Fruit fly (Drosophila melanogaster) whole organism, embryonic: ENCODE measurements around the gene msps.

ENCODE experiments used
- Ada2b ChIP-seq: fragments of 200-800 bp; sonication (Bioruptor generic); IDR thresholded peaks from 2 replicates; pipeline ENCODE4 v1.3.6; 2022; ENCODE audit warnings: missing biosample characterization, missing genetic modification characterization
- B-H1 ChIP-seq: fragments of 200-800 bp; sonication (Bioruptor generic); IDR thresholded peaks from 3 replicates; pipeline ENCODE4 v1.3.6; 2022; ENCODE audit warnings: missing biosample characterization, missing genetic modification characterization
- CG10267 ChIP-seq: fragments of 200-800 bp; sonication (Bioruptor generic); optimal IDR thresholded peaks from 2 replicates; lab custom pipeline; 2018; ENCODE audit warnings: missing biosample characterization, mild to moderate bottlenecking, missing genetic modification characterization, moderate library complexity
- CG10462 ChIP-seq: fragments of 200-800 bp; sonication (Bioruptor generic); optimal IDR thresholded peaks from 2 replicates; lab custom pipeline; 2016; ENCODE audit warnings: missing biosample characterization, missing genetic modification characterization
- CG10565 ChIP-seq: fragments of 200-800 bp; sonication (Bioruptor generic); optimal IDR thresholded peaks from 3 replicates; lab custom pipeline; 2016; ENCODE audit warnings: missing biosample characterization, mild to moderate bottlenecking, missing genetic modification characterization
- CG11504 ChIP-seq: fragments of 200-800 bp; sonication (Bioruptor generic); optimal IDR thresholded peaks from 3 replicates; lab custom pipeline; 2019; ENCODE audit warnings: missing biosample characterization, mild to moderate bottlenecking, missing genetic modification characterization, moderate library complexity
- CG17186 ChIP-seq: fragments of 200-800 bp; sonication (Bioruptor generic); optimal IDR thresholded peaks from 3 replicates; lab custom pipeline; 2017; ENCODE audit warnings: missing biosample characterization, missing genetic modification reagents, missing genetic modification characterization
- CG17568 ChIP-seq: fragments of 200-800 bp; sonication (Bioruptor generic); optimal IDR thresholded peaks from 2 replicates; lab custom pipeline; 2018; ENCODE audit warnings: missing biosample characterization, mild to moderate bottlenecking, missing genetic modification characterization, moderate library complexity
- CG17612 ChIP-seq: fragments of 200-800 bp; sonication (Bioruptor generic); IDR thresholded peaks from 2 replicates; pipeline ENCODE4 v1.3.6; 2022; ENCODE audit warnings: missing biosample characterization, missing genetic modification characterization
- CG2199 ChIP-seq: fragments of 200-800 bp; sonication (Bioruptor generic); IDR thresholded peaks from 3 replicates; pipeline ENCODE4 v1.3.6; 2022; ENCODE audit warnings: missing biosample characterization, missing genetic modification characterization
- CG2889 ChIP-seq: fragments of 200-800 bp; sonication (Bioruptor generic); IDR thresholded peaks from 3 replicates; pipeline ENCODE4 v1.3.6; 2022; ENCODE audit warnings: missing biosample characterization, missing genetic modification characterization
- CG30020 ChIP-seq: fragments of 200-800 bp; optimal IDR thresholded peaks from 2 replicates; lab custom pipeline; 2019; ENCODE audit warnings: missing biosample characterization, mild to moderate bottlenecking, missing genetic modification characterization, moderate library complexity
- CG30403 ChIP-seq: fragments of 200-800 bp; sonication (Bioruptor generic); optimal IDR thresholded peaks from 3 replicates; lab custom pipeline; 2016; ENCODE audit warnings: missing biosample characterization, missing genetic modification characterization
- CG3163 ChIP-seq: fragments of 200-800 bp; sonication (Bioruptor generic); optimal IDR thresholded peaks from 3 replicates; lab custom pipeline; 2016; ENCODE audit warnings: missing biosample characterization, missing genetic modification characterization
- CG32532 ChIP-seq: fragments of 200-800 bp; sonication (Bioruptor generic); IDR thresholded peaks from 2 replicates; pipeline ENCODE4 v1.3.6; 2022; ENCODE audit warnings: missing biosample characterization, missing genetic modification characterization
- CG4617 ChIP-seq: fragments of 200-800 bp; sonication (Bioruptor generic); optimal IDR thresholded peaks from 3 replicates; lab custom pipeline; 2016; ENCODE audit warnings: missing biosample characterization, missing genetic modification characterization, borderline replicate concordance
- CG4854 ChIP-seq: fragments of 200-800 bp; sonication (Bioruptor generic); optimal IDR thresholded peaks from 2 replicates; lab custom pipeline; 2016; ENCODE audit warnings: missing biosample characterization, missing genetic modification characterization, inconsistent platforms
- CG6175 ChIP-seq: fragments of 200-800 bp; sonication (Bioruptor generic); IDR thresholded peaks from 3 replicates; pipeline ENCODE4 v1.3.6; 2022; ENCODE audit warnings: missing biosample characterization, missing genetic modification characterization
- CG6654 ChIP-seq: fragments of 200-800 bp; sonication (Bioruptor generic); optimal IDR thresholded peaks from 2 replicates; lab custom pipeline; 2017; ENCODE audit warnings: missing biosample characterization, mild to moderate bottlenecking, missing genetic modification characterization
- CG7271 ChIP-seq: fragments of 200-800 bp; sonication (Bioruptor generic); optimal IDR thresholded peaks from 2 replicates; lab custom pipeline; 2018; ENCODE audit warnings: missing biosample characterization, mild to moderate bottlenecking, missing genetic modification characterization, moderate library complexity
- CG7372 ChIP-seq: fragments of 200-800 bp; sonication (Bioruptor generic); IDR thresholded peaks from 2 replicates; pipeline ENCODE4 v1.3.6; 2022; ENCODE audit warnings: missing biosample characterization, missing genetic modification characterization
- CG7963 ChIP-seq: fragments of 200-800 bp; sonication (Bioruptor generic); IDR thresholded peaks from 3 replicates; pipeline ENCODE4 v1.3.6; 2022; ENCODE audit warnings: missing biosample characterization, missing genetic modification characterization; ENCODE audit not compliant: partially characterized antibody
- CG8281 ChIP-seq: fragments of 200-800 bp; sonication (Bioruptor generic); optimal IDR thresholded peaks from 2 replicates; lab custom pipeline; 2018; ENCODE audit warnings: missing biosample characterization, mild to moderate bottlenecking, missing genetic modification characterization, moderate library complexity
- Fer1 ChIP-seq: fragments of 200-800 bp; sonication (Bioruptor generic); optimal IDR thresholded peaks from 2 replicates; lab custom pipeline; 2017; ENCODE audit warnings: missing biosample characterization, mild to moderate bottlenecking, missing genetic modification characterization
- Fer2 ChIP-seq: fragments of 200-800 bp; sonication (Bioruptor generic); optimal IDR thresholded peaks from 2 replicates; lab custom pipeline; 2018; ENCODE audit warnings: missing biosample characterization, mild to moderate bottlenecking, missing genetic modification characterization, moderate library complexity
- GATAe ChIP-seq: fragments of 200-800 bp; sonication (Bioruptor generic); conservative IDR thresholded peaks from 2 replicates; pipeline ENCODE4 v1.3.6; 2022; ENCODE audit warnings: missing biosample characterization, missing genetic modification characterization
- Gug ChIP-seq: fragments of 200-800 bp; sonication (Bioruptor generic); IDR thresholded peaks from 4 replicates; pipeline ENCODE4 v1.3.6; 2022; ENCODE audit warnings: missing biosample characterization, missing genetic modification characterization
- Hey ChIP-seq: fragments of 200-800 bp; sonication (Bioruptor generic); optimal IDR thresholded peaks from 3 replicates; lab custom pipeline; 2018; ENCODE audit warnings: missing biosample characterization, mild to moderate bottlenecking, missing genetic modification characterization
- Jarid2 ChIP-seq: fragments of 200-800 bp; sonication (Bioruptor generic); optimal IDR thresholded peaks from 3 replicates; lab custom pipeline; 2017; ENCODE audit warnings: mild to moderate bottlenecking, missing biosample characterization, missing genetic modification reagents, missing genetic modification characterization
- Optix ChIP-seq: fragments of 200-800 bp; sonication (Bioruptor generic); IDR thresholded peaks from 3 replicates; pipeline ENCODE4 v1.3.6; 2022; ENCODE audit warnings: missing biosample characterization, missing genetic modification characterization
- TFAM ChIP-seq: fragments of 200-800 bp; sonication (Bioruptor generic); optimal IDR thresholded peaks from 2 replicates; lab custom pipeline; 2017; ENCODE audit warnings: missing biosample characterization, missing genetic modification characterization, inconsistent platforms
- Trl ChIP-seq, 3 experiments: fragments of >200 bp in 2 of 3; fragments of 200-800 bp in 1 of 3; sonication (Bioruptor generic) in 1 of 3; optimal IDR thresholded peaks; 2 replicates in 1 of 3; 3 replicates in 2 of 3; lab custom pipeline; 2016 to 2017; ENCODE audit warnings: missing biosample characterization in 1 of 3, missing genetic modification characterization in 1 of 3
- aop ChIP-seq: fragments of 200-800 bp; sonication (Bioruptor generic); IDR thresholded peaks from 2 replicates; pipeline ENCODE4 v1.3.6; 2022; ENCODE audit warnings: missing biosample characterization, missing genetic modification characterization
- bigmax ChIP-seq: fragments of 200-800 bp; sonication (Bioruptor generic); optimal IDR thresholded peaks from 2 replicates; lab custom pipeline; 2018; ENCODE audit warnings: missing biosample characterization, mild to moderate bottlenecking, missing genetic modification characterization
- btn ChIP-seq: fragments of 200-800 bp; sonication (Bioruptor generic); optimal IDR thresholded peaks from 2 replicates; lab custom pipeline; 2016; ENCODE audit warnings: missing biosample characterization, missing genetic modification characterization
- cwo ChIP-seq: fragments of 200-800 bp; sonication (Bioruptor generic); optimal IDR thresholded peaks from 3 replicates; lab custom pipeline; 2017; ENCODE audit warnings: missing biosample characterization, missing genetic modification characterization, mild to moderate bottlenecking, moderate library complexity, missing genetic modification reagents
- dan ChIP-seq: fragments of 200-800 bp; sonication (Bioruptor generic); IDR thresholded peaks from 2 replicates; pipeline ENCODE4 v1.3.6; 2022; ENCODE audit warnings: missing biosample characterization, missing genetic modification characterization
- fd64A ChIP-seq: fragments of 200-800 bp; sonication (Bioruptor generic); optimal IDR thresholded peaks from 3 replicates; lab custom pipeline; 2018; ENCODE audit warnings: missing biosample characterization, mild to moderate bottlenecking, missing genetic modification characterization
- grau ChIP-seq: fragments of 200-800 bp; optimal IDR thresholded peaks from 3 replicates; lab custom pipeline; 2019; ENCODE audit warnings: missing biosample characterization, mild to moderate bottlenecking, missing genetic modification characterization, moderate library complexity
- lbe ChIP-seq: fragments of 200-800 bp; sonication (Bioruptor generic); optimal IDR thresholded peaks from 2 replicates; lab custom pipeline; 2016; ENCODE audit warnings: missing biosample characterization, mild to moderate bottlenecking, missing genetic modification characterization
- org-1 ChIP-seq: fragments of 200-800 bp; sonication (Bioruptor generic); optimal IDR thresholded peaks from 2 replicates; lab custom pipeline; 2017; ENCODE audit warnings: missing biosample characterization, missing genetic modification characterization
- row ChIP-seq: fragments of 200-800 bp; sonication (Bioruptor generic); IDR thresholded peaks from 3 replicates; pipeline ENCODE4 v1.3.6; 2022; ENCODE audit warnings: missing biosample characterization, missing genetic modification characterization
- sd ChIP-seq: fragments of 200-800 bp; sonication (Bioruptor generic); optimal IDR thresholded peaks from 3 replicates; lab custom pipeline; 2018; ENCODE audit warnings: missing biosample characterization, mild to moderate bottlenecking, missing genetic modification characterization, moderate library complexity
- slp2 ChIP-seq: fragments of 200-800 bp; sonication (Bioruptor generic); optimal IDR thresholded peaks from 2 replicates; lab custom pipeline; 2016; ENCODE audit warnings: missing biosample characterization, missing genetic modification characterization
- so ChIP-seq: fragments of 200-800 bp; sonication (Bioruptor generic); IDR thresholded peaks from 3 replicates; pipeline ENCODE4 v1.3.6; 2022; ENCODE audit warnings: missing biosample characterization, missing genetic modification characterization
- sob ChIP-seq: fragments of 200-800 bp; sonication (Bioruptor generic); IDR thresholded peaks from 2 replicates; pipeline ENCODE4 v1.3.6; 2022; ENCODE audit warnings: missing biosample characterization, missing genetic modification characterization
- tna ChIP-seq: fragments of 200-800 bp; sonication (Bioruptor generic); IDR thresholded peaks from 2 replicates; pipeline ENCODE4 v1.3.6; 2022; ENCODE audit warnings: missing biosample characterization, missing genetic modification characterization; ENCODE audit not compliant: partially characterized antibody
- trh ChIP-seq: fragments of 200-800 bp; sonication (Bioruptor generic); optimal IDR thresholded peaks from 2 replicates; lab custom pipeline; 2016; ENCODE audit warnings: missing biosample characterization, missing genetic modification characterization
- wdn ChIP-seq: fragments of 200-800 bp; sonication (Bioruptor generic); IDR thresholded peaks from 2 replicates; pipeline ENCODE4 v1.3.6; 2022; ENCODE audit warnings: missing biosample characterization, missing genetic modification characterization

Gene msps

DNA sequence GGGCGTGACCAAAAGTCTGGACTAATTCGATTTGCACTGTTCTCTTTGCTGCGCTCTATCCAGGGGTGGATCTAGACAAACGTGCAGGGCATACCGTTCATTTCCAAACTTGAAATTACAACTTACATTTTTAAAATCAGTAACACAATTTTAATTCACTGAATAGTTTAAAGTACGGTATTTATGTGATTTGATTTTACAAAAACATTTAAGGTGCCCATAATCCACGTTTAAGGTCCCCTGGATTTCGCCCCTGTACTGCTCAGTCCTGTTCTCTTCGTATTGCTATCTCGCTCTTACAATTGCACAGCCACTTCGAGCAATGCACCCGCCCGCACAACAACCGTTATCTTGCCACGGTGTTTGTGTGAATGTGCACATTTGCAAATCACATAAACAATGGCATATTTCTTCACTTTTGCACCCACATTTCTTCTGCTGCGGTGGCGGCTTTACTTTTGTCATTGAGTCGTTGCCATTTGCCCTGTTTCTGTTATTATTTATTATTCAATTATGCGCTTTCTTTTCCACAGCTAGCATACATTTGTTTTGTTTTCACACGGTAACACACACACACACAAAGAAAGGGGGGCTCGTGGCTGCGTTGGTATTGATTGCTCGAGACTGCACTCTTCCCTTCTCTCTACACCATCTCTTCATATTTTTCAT, 47.2 kb downstream of the msps start (continued):
- TF ChIP-seq Ada2b (GFP tag; lab: Robert Waterston, UW) (peak; percentile 79), CG10267 (tag; lab: Kevin White, UChicago) (peak; percentile 76), CG7372 (GFP tag; lab: Robert Waterston, UW) (peak; percentile 53; the same call in 1 of the 2 replicates), CG10462 (GFP tag; lab: Kevin White, UChicago) (peak; percentile 60), CG11504 (tag; lab: Kevin White, UChicago) (peak; percentile 86), grau (peak; percentile 73), CG30020 (peak; percentile 21), wdn (GFP tag; lab: Robert Waterston, UW) (no peak), CG10565 (GFP tag; lab: Kevin White, UChicago) (peak; percentile 42), sob (peak; percentile 73; the same call in 1 of the 2 replicates), CG17568 (peak; percentile 4), Jarid2 (peak; percentile 44), Optix (GFP tag; lab: Robert Waterston, UW) (peak; percentile 76), CG7963 (GFP tag; lab: Robert Waterston, UW) (no peak), trh (GFP tag; lab: Kevin White, UChicago) (peak; percentile 32), cwo (GFP tag; lab: Kevin White, UChicago) (peak; percentile 10), GATAe (GFP tag; lab: Robert Waterston, UW) (no peak), btn (GFP tag; lab: Kevin White, UChicago) (peak; percentile 79), Fer1 (GFP tag; lab: Kevin White, UChicago) (peak; percentile 27), CG3163 (GFP tag; lab: Kevin White, UChicago) (peak; percentile 25), so (GFP tag; lab: Robert Waterston, UW) (no peak; the same call in 2 of the 3 replicates), fd64A (GFP tag; lab: Kevin White, UChicago) (peak; percentile 50), org-1 (GFP tag; lab: Kevin White, UChicago) (peak; percentile 59), row (GFP tag; lab: Robert Waterston, UW) (peak; percentile 89), B-H1 (GFP tag; lab: Robert Waterston, UW) (peak; percentile 53), CG8281 (tag; lab: Kevin White, UChicago) (peak; percentile 39), CG17186 (GFP tag; lab: Kevin White, UChicago) (peak; percentile 40), dan (GFP tag; lab: Robert Waterston, UW) (peak; percentile 75), sd (tag; lab: Kevin White, UChicago) (no peak), CG4617 (GFP tag; lab: Kevin White, UChicago) (peak; percentile 28), aop (GFP tag; lab: Robert Waterston, UW) (no peak), Hey (no peak), bigmax (GFP tag; lab: Kevin White, UChicago) (no peak), slp2 (GFP tag; lab: Kevin White, UChicago) (peak; percentile 47), CG32532 (peak; percentile 70), CG6175 (peak; percentile 37; the same call in 1 of the 3 replicates), CG7271 (tag; lab: Kevin White, UChicago) (peak; percentile 71), CG2889 (no peak), lbe (GFP tag; lab: Kevin White, UChicago) (peak; percentile 96), Gug (GFP tag; lab: Robert Waterston, UW) (peak; percentile 75), Trl (optimal IDR thresholded peaks at IDR 0.05; lab: Kevin White, UChicago) (no peak), Trl (GFP tag; optimal IDR thresholded peaks at IDR 0.05; lab: Kevin White, UChicago) (peak; percentile 74), CG6654 (peak; percentile 35), CG17612 (GFP tag; lab: Robert Waterston, UW) (peak; percentile 41; the same call in 1 of the 2 replicates), Fer2 (tag; lab: Kevin White, UChicago) (peak; percentile 30), tna (GFP tag; lab: Robert Waterston, UW) (no peak), CG2199 (GFP tag; lab: Robert Waterston, UW) (peak; percentile 68; the same call in 1 of the 3 replicates), CG4854 (peak; percentile 13), TFAM (GFP tag; lab: Kevin White, UChicago) (peak; percentile 33), CG30403 (GFP tag; lab: Kevin White, UChicago) (peak; percentile 77)
